Fruit fly (Drosophila melanogaster): ENCODE data around the gene Elys.

Gene Elys

dm6 chrX:19642819-19643504 is 9.1 kb upstream of the Elys start, which contains the start of the genes CG12237 and Sec61gamma (continued):
- no peak for TF ChIP-seq h (optimal IDR thresholded peaks at IDR 0.05)
- no peak for TF ChIP-seq D19A (tag; optimal IDR thresholded peaks at IDR 0.05)
- peak; percentile 33 for TF ChIP-seq nmo (GFP tag; optimal IDR thresholded peaks at IDR 0.05)
- no peak for TF ChIP-seq ase (GFP tag; IDR thresholded peaks at IDR 0.05)
- TF ChIP-seq org-1 (GFP tag; optimal IDR thresholded peaks at IDR 0.05) = no peak
- no peak for TF ChIP-seq tap (tag; optimal IDR thresholded peaks at IDR 0.05)
- TF ChIP-seq al (GFP tag; IDR thresholded peaks at IDR 0.05) = no peak
- TF ChIP-seq tx (GFP tag; optimal IDR thresholded peaks at IDR 0.05) = no peak
- peak; percentile 25 for TF ChIP-seq CG9727 (GFP tag; optimal IDR thresholded peaks at IDR 0.05)
- no peak for TF ChIP-seq Fer2 (tag; optimal IDR thresholded peaks at IDR 0.05)
- peak; percentile 45 for TF ChIP-seq CG12391 (tag; optimal IDR thresholded peaks at IDR 0.05)
- peak; percentile 9; the same call in 1 of the 2 replicates for TF ChIP-seq CG14014 (GFP tag; IDR thresholded peaks at IDR 0.05)
- peak; percentile 0 for TF ChIP-seq CrebB (tag; optimal IDR thresholded peaks at IDR 0.05)
- TF ChIP-seq CG32772 (GFP tag; IDR thresholded peaks at IDR 0.05) = no peak
- TF ChIP-seq CG12155 (GFP tag; optimal IDR thresholded peaks at IDR 0.05) = no peak
- TF ChIP-seq pum (GFP tag; optimal IDR thresholded peaks at IDR 0.05) = no peak
- no peak for TF ChIP-seq Mrtf (GFP tag; IDR thresholded peaks at IDR 0.05)
- no peak for TF ChIP-seq run (tag; optimal IDR thresholded peaks at IDR 0.05)
- no peak for TF ChIP-seq bbx (GFP tag; IDR thresholded peaks at IDR 0.05; ENCODE audit: partially characterized antibody)
- TF ChIP-seq cas (GFP tag; IDR thresholded peaks at IDR 0.05) = no peak
- TF ChIP-seq CG9876 (GFP tag; optimal IDR thresholded peaks at IDR 0.05) = no peak
- peak; percentile 7 for TF ChIP-seq CG8290 (GFP tag; optimal IDR thresholded peaks at IDR 0.05)
- peak in 1 of 2 experiments; percentile 78 for TF ChIP-seq CG8290 (tag; optimal IDR thresholded peaks at IDR 0.05)
- no peak for TF ChIP-seq fu2 (GFP tag; optimal IDR thresholded peaks at IDR 0.05)
- peak; percentile 88 for TF ChIP-seq Med (GFP tag)
- no peak for TF ChIP-seq Fer1 (GFP tag; optimal IDR thresholded peaks at IDR 0.05)
- TF ChIP-seq Sox102F (GFP tag; optimal IDR thresholded peaks at IDR 0.05) = no peak
- TF ChIP-seq Hr51 (GFP tag; optimal IDR thresholded peaks at IDR 0.05) = no peak
- no peak for TF ChIP-seq CG6272 (GFP tag; IDR thresholded peaks at IDR 0.05)
- peak; percentile 33; the same call in 1 of the 2 replicates for TF ChIP-seq CG42726 (GFP tag; IDR thresholded peaks at IDR 0.05; ENCODE audit: partially characterized antibody)
- peak in 1 of 2 experiments; percentile 89 for TF ChIP-seq insv (GFP tag; optimal IDR thresholded peaks at IDR 0.05)
- TF ChIP-seq B-H2 (GFP tag; optimal IDR thresholded peaks at IDR 0.05) = peak; percentile 44
- TF ChIP-seq exex (tag; optimal IDR thresholded peaks at IDR 0.05) = no peak
- no peak for TF ChIP-seq fru (optimal IDR thresholded peaks at IDR 0.05)
- no peak for TF ChIP-seq CG2889 (GFP tag; IDR thresholded peaks at IDR 0.05)
- TF ChIP-seq disco-r (GFP tag; optimal IDR thresholded peaks at IDR 0.05) = no peak
- no peak for TF ChIP-seq unpg (GFP tag; optimal IDR thresholded peaks at IDR 0.05)
- no peak for TF ChIP-seq Neu2 (GFP tag; optimal IDR thresholded peaks at IDR 0.05; ENCODE audit: borderline replicate concordance)
- TF ChIP-seq Bdp1 (GFP tag; optimal IDR thresholded peaks at IDR 0.05) = no peak
- peak; percentile 53; the same call in 1 of the 2 replicates for TF ChIP-seq CG9932 (GFP tag; IDR thresholded peaks at IDR 0.05)
- TF ChIP-seq CG13424 (tag; optimal IDR thresholded peaks at IDR 0.05) = no peak
- peak; percentile 93 for TF ChIP-seq Ets97D (GFP tag; optimal IDR thresholded peaks at IDR 0.05)
- no peak for TF ChIP-seq C15 (GFP tag; IDR thresholded peaks at IDR 0.05)
- no peak for TF ChIP-seq dati (GFP tag; IDR thresholded peaks at IDR 0.05)
- no peak for TF ChIP-seq CG10209 (GFP tag; optimal IDR thresholded peaks at IDR 0.05)
- no peak for TF ChIP-seq CG1529 (GFP tag; optimal IDR thresholded peaks at IDR 0.05)
- TF ChIP-seq CG3995 (GFP tag; optimal IDR thresholded peaks at IDR 0.05) = no peak
- no peak for TF ChIP-seq lbe (GFP tag; optimal IDR thresholded peaks at IDR 0.05)
- no peak for TF ChIP-seq cwo (GFP tag; optimal IDR thresholded peaks at IDR 0.05)
- TF ChIP-seq CkIIα-i1 (GFP tag; IDR thresholded peaks at IDR 0.05) = no peak
- TF ChIP-seq fd102C (GFP tag; optimal IDR thresholded peaks at IDR 0.05) = no peak

Data from whole organism, embryonic.